Worm (Caenorhabditis elegans) whole organism, young adult: Measurements from ENCODE around the gene tag-65.

Experiments used
- C06A6.2 ChIP-seq: fragments of 200-800 bp; sonication (Bioruptor generic); conservative IDR thresholded peaks from 2 replicates; pipeline ENCODE4 v1.3.6; 2022; ENCODE audit warnings: missing genetic modification characterization, missing compliant biosample characterization
- D2030.7 ChIP-seq: fragments of 200-800 bp; sonication (Bioruptor generic); IDR thresholded peaks from 2 replicates; pipeline ENCODE4 v1.3.6; 2022; ENCODE audit warnings: missing genetic modification reagents, missing genetic modification characterization, missing compliant biosample characterization
- F22D6.2 ChIP-seq: sonication (generic microtip); optimal IDR thresholded peaks from 2 replicates; lab custom pipeline; 2016; ENCODE audit warnings: mild to moderate bottlenecking, missing genetic modification characterization, missing compliant biosample characterization
- F57C9.4 ChIP-seq: sonication (generic microtip); optimal IDR thresholded peaks from 2 replicates; lab custom pipeline; 2017; ENCODE audit warnings: mild to moderate bottlenecking, missing genetic modification characterization, missing compliant biosample characterization
- K11D2.4 ChIP-seq: fragments of 200-800 bp; sonication (Bioruptor generic); IDR thresholded peaks from 2 replicates; pipeline ENCODE4 v1.3.6; 2022; ENCODE audit warnings: missing genetic modification reagents, missing genetic modification characterization, missing compliant biosample characterization
- T07F8.4 ChIP-seq: sonication (generic microtip); optimal IDR thresholded peaks from 2 replicates; lab custom pipeline; 2016; ENCODE audit warnings: mild to moderate bottlenecking, missing genetic modification characterization, moderate library complexity, missing compliant biosample characterization
- Y56A3A.18 ChIP-seq: fragments of 200-800 bp; sonication (Bioruptor generic); IDR thresholded peaks from 2 replicates; pipeline ENCODE4 v1.3.6; 2022; ENCODE audit warnings: missing genetic modification reagents, missing genetic modification characterization, missing compliant biosample characterization
- ZK185.1 ChIP-seq: sonication (generic microtip); optimal IDR thresholded peaks from 2 replicates; lab custom pipeline; 2016; ENCODE audit warnings: mild to moderate bottlenecking, missing genetic modification characterization, missing compliant biosample characterization; ENCODE audit not compliant: poor library complexity, severe bottlenecking
- ama-1 ChIP-seq, 3 experiments: fragments of 150-350 bp in 1 of 3; sonication (generic microtip) in 2 of 3; optimal IDR thresholded peaks; 2 replicates each; lab custom pipeline; 2014 to 2018; ENCODE audit warnings: missing biosample characterization in 2 of 3, missing genetic modification characterization in 2 of 3, missing genetic modification reagents in 2 of 3
- cebp-1 ChIP-seq, 2 experiments: fragments of 200-800 bp in 1 of 2; sonication (Bioruptor generic) in 1 of 2; sonication (generic microtip) in 1 of 2; IDR thresholded peaks in 1 of 2; optimal IDR thresholded peaks in 1 of 2; 2 replicates each; pipeline versions ENCODE4 v1.3.6 to Lab custom; 2017 to 2022; ENCODE audit warnings: missing compliant biosample characterization in 2 of 2, missing genetic modification characterization in 2 of 2, mild to moderate bottlenecking in 1 of 2, missing genetic modification reagents in 1 of 2, moderate library complexity in 1 of 2
- cebp-2 ChIP-seq: fragments of 200-800 bp; sonication (Bioruptor generic); IDR thresholded peaks from 2 replicates; pipeline ENCODE4 v1.3.6; 2022; ENCODE audit warnings: missing genetic modification characterization, missing compliant biosample characterization
- ceh-100 ChIP-seq: fragments of 200-800 bp; sonication (Bioruptor generic); IDR thresholded peaks from 2 replicates; pipeline ENCODE4 v1.3.6; 2022; ENCODE audit warnings: missing genetic modification reagents, missing genetic modification characterization, missing compliant biosample characterization
- ceh-58 ChIP-seq: fragments of 200-800 bp; sonication (Bioruptor generic); IDR thresholded peaks from 2 replicates; pipeline ENCODE4 v1.3.6; 2022; ENCODE audit warnings: missing genetic modification characterization, missing compliant biosample characterization
- efl-1 ChIP-seq: fragments of 150-350 bp; optimal IDR thresholded peaks from 2 replicates; lab custom pipeline; 2014; ENCODE audit warnings: missing biosample characterization, missing genetic modification reagents, missing genetic modification characterization
- ets-4 ChIP-seq: fragments of 200-800 bp; sonication (Bioruptor generic); optimal IDR thresholded peaks from 2 replicates; lab custom pipeline; 2018; ENCODE audit warnings: mild to moderate bottlenecking, missing genetic modification characterization, missing compliant biosample characterization
- fkh-3 ChIP-seq: sonication (generic microtip); optimal IDR thresholded peaks from 2 replicates; lab custom pipeline; 2016; ENCODE audit warnings: mild to moderate bottlenecking, missing genetic modification characterization, missing compliant biosample characterization
- him-1 ChIP-seq: sonication (generic microtip); optimal IDR thresholded peaks from 2 replicates; lab custom pipeline; 2016; ENCODE audit warnings: missing genotype, missing genetic modification reagents, missing genetic modification characterization, missing compliant biosample characterization
- hmg-20 ChIP-seq: fragments of 200-800 bp; sonication (Bioruptor generic); IDR thresholded peaks from 2 replicates; pipeline ENCODE4 v1.3.6; 2022; ENCODE audit warnings: missing genetic modification reagents, missing genetic modification characterization, missing compliant biosample characterization
- hsf-1 ChIP-seq: fragments of 200-800 bp; sonication (Bioruptor generic); IDR thresholded peaks from 2 replicates; pipeline ENCODE4 v1.3.6; 2022; ENCODE audit warnings: missing genetic modification reagents, missing genetic modification characterization, missing compliant biosample characterization
- lir-1 ChIP-seq: fragments of 200-800 bp; sonication (Bioruptor generic); conservative IDR thresholded peaks from 2 replicates; pipeline ENCODE4 v1.3.6; 2022; ENCODE audit warnings: missing genetic modification reagents, missing genetic modification characterization, missing compliant biosample characterization
- lsl-1 ChIP-seq: fragments of 200-800 bp; sonication (Bioruptor generic); optimal IDR thresholded peaks from 2 replicates; lab custom pipeline; 2018; ENCODE audit warnings: mild to moderate bottlenecking, missing genetic modification characterization, moderate library complexity, missing compliant biosample characterization
- lsy-27 ChIP-seq: sonication (generic microtip); optimal IDR thresholded peaks from 2 replicates; lab custom pipeline; 2017; ENCODE audit warnings: missing genetic modification characterization, mild to moderate bottlenecking, missing compliant biosample characterization, antibody characterized with exemption, missing genotype, borderline replicate concordance; ENCODE audit not compliant: insufficient read depth
- madf-10 ChIP-seq: sonication (generic microtip); optimal IDR thresholded peaks from 2 replicates; lab custom pipeline; 2016; ENCODE audit warnings: mild to moderate bottlenecking, missing genetic modification characterization, missing compliant biosample characterization
- madf-3 ChIP-seq: fragments of 200-800 bp; sonication (Bioruptor generic); IDR thresholded peaks from 2 replicates; pipeline ENCODE4 v1.3.6; 2022; ENCODE audit warnings: missing genetic modification reagents, missing genetic modification characterization, missing compliant biosample characterization
- nhr-80 ChIP-seq: sonication (generic microtip); optimal IDR thresholded peaks from 2 replicates; lab custom pipeline; 2016; ENCODE audit warnings: missing genetic modification characterization, missing compliant biosample characterization
- nhr-90 ChIP-seq: sonication (generic microtip); optimal IDR thresholded peaks from 2 replicates; lab custom pipeline; 2016; ENCODE audit warnings: missing genotype, mild to moderate bottlenecking, missing genetic modification characterization, missing compliant biosample characterization
- snpc-1.1 ChIP-seq: sonication (generic microtip); optimal IDR thresholded peaks from 2 replicates; lab custom pipeline; 2017; ENCODE audit warnings: missing genetic modification characterization, mild to moderate bottlenecking, missing compliant biosample characterization, antibody characterized with exemption, moderate library complexity, missing genotype, missing genetic modification reagents; ENCODE audit not compliant: insufficient read depth
- snpc-1.3 ChIP-seq: sonication (generic microtip); optimal IDR thresholded peaks from 2 replicates; lab custom pipeline; 2017; ENCODE audit warnings: missing genetic modification characterization, mild to moderate bottlenecking, missing compliant biosample characterization, antibody characterized with exemption, moderate library complexity, missing genotype, missing genetic modification reagents; ENCODE audit not compliant: insufficient read depth
- tbx-9 ChIP-seq: sonication (generic microtip); optimal IDR thresholded peaks from 2 replicates; lab custom pipeline; 2016; ENCODE audit warnings: borderline replicate concordance, missing genetic modification characterization, inconsistent platforms, missing compliant biosample characterization
- tlf-1 ChIP-seq: fragments of 200-800 bp; sonication (Bioruptor generic); optimal IDR thresholded peaks from 2 replicates; lab custom pipeline; 2018; ENCODE audit warnings: mild to moderate bottlenecking, missing genetic modification characterization, missing compliant biosample characterization
- unc-62 ChIP-seq: fragments of 150-350 bp; optimal IDR thresholded peaks from 2 replicates; lab custom pipeline; 2014; ENCODE audit warnings: missing biosample characterization, missing genetic modification reagents, missing genetic modification characterization
- ztf-18 ChIP-seq: sonication (generic microtip); optimal IDR thresholded peaks from 2 replicates; lab custom pipeline; 2016; ENCODE audit warnings: missing genotype, mild to moderate bottlenecking, missing genetic modification characterization, missing compliant biosample characterization
- ztf-25 ChIP-seq: fragments of 200-800 bp; sonication (Bioruptor generic); IDR thresholded peaks from 2 replicates; pipeline ENCODE4 v1.3.6; 2022; ENCODE audit warnings: missing genetic modification reagents, missing genetic modification characterization, missing compliant biosample characterization
- ztf-28 ChIP-seq: fragments of 200-800 bp; sonication (Bioruptor generic); IDR thresholded peaks from 2 replicates; pipeline ENCODE4 v1.3.6; 2022; ENCODE audit warnings: missing genetic modification reagents, missing genetic modification characterization, missing compliant biosample characterization

tag-65 gene

DNA sequence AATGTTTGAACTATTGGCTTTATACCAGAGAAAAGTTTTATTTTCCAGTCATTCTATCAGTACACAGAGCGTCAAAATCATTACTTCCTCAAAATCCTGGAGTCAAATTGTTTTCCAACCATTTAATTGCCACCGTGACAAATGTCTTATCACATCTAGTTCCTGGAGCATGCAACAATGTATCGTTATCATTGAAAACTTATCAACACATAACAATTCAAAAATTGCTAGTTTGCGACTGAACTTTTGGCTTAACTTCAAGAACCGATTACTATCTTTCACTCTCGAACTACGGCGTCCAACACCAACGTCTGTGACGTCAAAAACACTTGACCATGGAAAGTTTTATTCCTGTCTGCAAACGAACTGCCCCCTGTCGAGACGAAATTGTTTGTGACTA lies 40.3 kb downstream of the tag-65 start:
- TF ChIP-seq nhr-80 (tag; lab: Kevin White, UChicago) (peak; percentile 68), lsl-1 (GFP tag; lab: Kevin White, UChicago) (no peak), ceh-58 (no peak), ets-4 (peak; percentile 21), ZK185.1 (tag; lab: Kevin White, UChicago) (no peak)

ce11 chrV:13636411-13636810 lies 42.0 kb downstream of the tag-65 start:
- TF ChIP-seq D2030.7 (GFP tag; lab: Robert Waterston, UW) (no peak), lir-1 (no peak), fkh-3 (no peak), madf-10 (tag; lab: Kevin White, UChicago) (no peak), snpc-1.3 (no peak), hsf-1 (GFP tag; lab: Robert Waterston, UW) (no peak), hmg-20 (no peak), ztf-18 (tag; lab: Kevin White, UChicago) (no peak), efl-1 (no peak), cebp-2 (no peak), T07F8.4 (tag; lab: Kevin White, UChicago) (no peak), madf-3 (GFP tag; lab: Robert Waterston, UW) (no peak), ceh-100 (GFP tag; lab: Robert Waterston, UW) (no peak), snpc-1.1 (no peak), Y56A3A.18 (GFP tag; lab: Robert Waterston, UW) (no peak), tlf-1 (GFP tag; lab: Kevin White, UChicago) (no peak), unc-62 (no peak), nhr-90 (tag; lab: Kevin White, UChicago) (no peak)

DNA sequence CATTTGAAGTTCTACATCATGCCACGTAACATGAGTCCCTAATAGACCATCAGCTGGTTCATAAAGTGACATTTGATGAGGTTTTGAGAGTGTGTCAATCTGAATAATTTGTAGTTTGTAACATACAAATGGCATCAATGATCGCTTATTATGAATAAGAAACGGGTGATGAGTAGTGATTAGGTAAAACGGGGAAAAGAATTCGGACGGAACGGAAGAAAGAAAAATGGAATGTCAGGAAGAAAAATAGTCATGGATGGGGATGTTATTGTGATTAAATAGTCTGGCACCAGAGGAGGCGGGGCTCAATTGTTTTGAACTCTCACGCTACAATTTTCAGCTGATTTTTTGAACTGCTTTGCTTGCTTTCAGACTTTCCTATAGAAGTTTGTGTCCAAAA lies 44.2 kb downstream of the tag-65 start, which contains the start of gene H37A05.2:
Gene H37A05.2 (minus strand): TSS at position 101 of the 400 bp plus-strand sequence.
- TF ChIP-seq C06A6.2 (GFP tag; lab: Robert Waterston, UW), result no peak
- no peak for TF ChIP-seq tbx-9 (tag; lab: Kevin White, UChicago)
- TF ChIP-seq K11D2.4 (GFP tag; lab: Robert Waterston, UW), result no peak
- TF ChIP-seq ama-1 (optimal IDR thresholded peaks at IDR 0.05; lab: Kevin White, UChicago), result no peak
- TF ChIP-seq ama-1 (GFP tag; optimal IDR thresholded peaks at IDR 0.05; lab: Kevin White, UChicago), result no peak
- TF ChIP-seq F22D6.2 (tag; lab: Kevin White, UChicago), result no peak
- TF ChIP-seq fkh-3, result no peak
- no peak for TF ChIP-seq ztf-28 (GFP tag; lab: Robert Waterston, UW)
- no peak for TF ChIP-seq lsy-27 (tag; lab: Kevin White, UChicago)
- no peak for TF ChIP-seq him-1
- TF ChIP-seq F57C9.4 (tag; lab: Kevin White, UChicago), result no peak
- TF ChIP-seq, all 124 proteins: peak for 0

DNA sequence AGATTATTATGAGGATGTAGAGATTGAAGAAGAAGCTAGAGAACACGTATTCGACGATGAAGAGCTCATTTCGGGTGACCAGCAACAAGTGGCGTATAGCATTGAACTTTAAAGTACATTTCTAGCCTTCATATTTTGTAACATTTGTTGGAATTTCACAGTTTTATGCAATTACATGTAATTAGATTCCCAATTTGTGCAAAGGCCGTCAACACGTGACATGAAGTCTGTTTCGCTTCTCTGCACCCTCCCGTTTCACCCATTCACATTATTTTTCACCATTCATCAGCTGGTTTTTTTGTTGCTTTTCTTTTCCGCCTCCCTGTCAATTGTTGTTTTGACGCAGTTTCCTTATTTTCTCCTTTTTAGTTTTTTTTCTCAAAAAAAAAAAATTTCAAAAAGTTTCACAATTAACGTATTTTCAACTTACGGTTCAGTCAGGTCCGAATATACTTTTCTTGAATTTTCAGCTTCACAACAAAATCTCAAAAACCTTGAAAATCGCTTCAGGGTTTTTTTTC lies 51.2 kb downstream of the tag-65 start, which contains the start of gene sde-2:
Gene sde-2 (plus strand): TSS at position 471 of the 521 bp plus-strand sequence.
- TF ChIP-seq ceh-58, result no peak
- TF ChIP-seq cebp-1 (GFP tag; IDR thresholded peaks at IDR 0.05; lab: Robert Waterston, UW), result no peak
- peak; percentile 7 for TF ChIP-seq cebp-1 (tag; optimal IDR thresholded peaks at IDR 0.05; lab: Kevin White, UChicago)
- no peak for TF ChIP-seq ztf-25 (GFP tag; lab: Robert Waterston, UW)
